Worm (Caenorhabditis elegans) whole organism, L2 larva: ENCODE data around the gene C43D7.7.

Source experiments
- ZK546.5 ChIP-seq: sonication (generic microtip); optimal IDR thresholded peaks from 2 replicates; lab custom pipeline; 2017; ENCODE audit warnings: missing biosample characterization, missing genetic modification characterization
- blmp-1 ChIP-seq: sonication (generic microtip); optimal IDR thresholded peaks from 2 replicates; lab custom pipeline; 2017; ENCODE audit warnings: missing genetic modification characterization, mild to moderate bottlenecking, missing compliant biosample characterization, antibody characterized with exemption, moderate library complexity; ENCODE audit not compliant: insufficient read depth
- egl-27 ChIP-seq: sonication (generic microtip); optimal IDR thresholded peaks from 3 replicates; lab custom pipeline; 2017; ENCODE audit warnings: missing biosample characterization, missing genetic modification reagents, missing genetic modification characterization
- fos-1 ChIP-seq: fragments of 150-350 bp; optimal IDR thresholded peaks from 2 replicates; lab custom pipeline; 2014; ENCODE audit warnings: missing biosample characterization, missing genetic modification characterization
- lin-11 ChIP-seq: fragments of 150-350 bp; sonication (generic microtip); optimal IDR thresholded peaks from 2 replicates; lab custom pipeline; 2014; ENCODE audit warnings: missing biosample characterization, missing genetic modification characterization, inconsistent platforms, mixed read lengths
- lsy-2 ChIP-seq, 2 experiments: fragments of 150-350 bp in 1 of 2; sonication (generic microtip) in 1 of 2; optimal IDR thresholded peaks; 2 replicates each; lab custom pipeline; 2014 to 2017; ENCODE audit warnings: missing biosample characterization in 2 of 2, missing genetic modification characterization in 2 of 2
- nhr-6 ChIP-seq: fragments of 150-350 bp; optimal IDR thresholded peaks from 2 replicates; lab custom pipeline; 2014; ENCODE audit warnings: missing biosample characterization, missing genetic modification characterization
- skn-1 ChIP-seq: sonication (generic microtip); optimal IDR thresholded peaks from 2 replicates; lab custom pipeline; 2017; ENCODE audit warnings: missing biosample characterization, missing genetic modification characterization
- snpc-4 ChIP-seq: fragments of 150-350 bp; optimal IDR thresholded peaks from 2 replicates; lab custom pipeline; 2014; ENCODE audit warnings: missing biosample characterization, missing genetic modification characterization
- unc-55 ChIP-seq: fragments of 150-350 bp; sonication (generic microtip); optimal IDR thresholded peaks from 3 replicates; lab custom pipeline; 2014; ENCODE audit warnings: missing biosample characterization, missing genetic modification reagents, missing genetic modification characterization
- zag-1 ChIP-seq: fragments of 150-350 bp; optimal IDR thresholded peaks from 2 replicates; lab custom pipeline; 2014; ENCODE audit warnings: missing biosample characterization, missing genetic modification characterization
- ztf-1 ChIP-seq: fragments of 200-800 bp; sonication (Bioruptor generic); conservative IDR thresholded peaks from 2 replicates; pipeline ENCODE4 v1.3.6; 2022; ENCODE audit warnings: missing genetic modification characterization, missing compliant biosample characterization
- ztf-4 ChIP-seq: fragments of 150-350 bp; optimal IDR thresholded peaks from 2 replicates; lab custom pipeline; 2014; ENCODE audit warnings: missing biosample characterization, missing genetic modification characterization

DNA sequence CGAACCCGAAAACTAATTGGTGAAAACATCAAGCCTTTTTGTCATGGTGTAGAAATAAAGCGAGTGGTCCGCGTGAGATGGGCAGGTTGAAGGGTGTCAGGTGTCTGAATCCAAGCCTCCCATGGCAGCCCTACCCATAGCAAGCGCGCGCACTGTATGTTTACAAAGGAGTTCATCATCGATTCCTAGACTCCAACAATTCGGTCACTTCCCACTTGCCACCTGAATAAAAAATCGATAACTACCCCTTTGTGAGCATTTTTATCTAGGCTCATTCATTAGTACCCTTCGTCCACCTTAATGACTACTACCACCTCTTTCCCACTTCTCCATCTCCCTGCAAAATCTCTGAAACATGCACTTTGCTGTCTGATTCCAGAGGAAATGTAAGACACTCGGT is 6.3 kb downstream of the C43D7.7 start, which contains the start of gene fbxb-64:
- no peak for TF ChIP-seq zag-1 (tag; lab: Kevin White, UChicago)
- TF ChIP-seq ztf-1 (GFP tag; lab: Robert Waterston, UW), result no peak
- TF ChIP-seq lin-11 (tag; lab: Kevin White, UChicago), result no peak
- no peak for TF ChIP-seq skn-1 (tag; lab: Kevin White, UChicago)
- TF ChIP-seq nhr-6 (tag; lab: Kevin White, UChicago), result no peak
- no peak for TF ChIP-seq egl-27 (tag; lab: Kevin White, UChicago)
- no peak for TF ChIP-seq lsy-2 (tag; optimal IDR thresholded peaks at IDR 0.05; lab: Kevin White, UChicago)
- no peak for TF ChIP-seq snpc-4 (tag; lab: Kevin White, UChicago)
- no peak for TF ChIP-seq blmp-1 (tag; lab: Kevin White, UChicago)
- no peak for TF ChIP-seq fos-1 (tag; lab: Kevin White, UChicago)
- no peak for TF ChIP-seq unc-55 (GFP tag; lab: Kevin White, UChicago)
- TF ChIP-seq ZK546.5, result no peak
- TF ChIP-seq ztf-4 (tag; lab: Kevin White, UChicago), result no peak
